Worm (Caenorhabditis elegans) whole organism, L1 larva: Measurements from ENCODE around the gene K10D11.3.

Experiments used
- fkh-4 ChIP-seq: sonication (generic microtip); optimal IDR thresholded peaks from 2 replicates; lab custom pipeline; 2016; ENCODE audit warnings: missing compliant biosample characterization, missing genetic modification characterization, borderline replicate concordance
- nhr-28 ChIP-seq: fragments of 150-350 bp; optimal IDR thresholded peaks from 2 replicates; lab custom pipeline; 2014; ENCODE audit warnings: missing biosample characterization, missing genetic modification characterization

DNA sequence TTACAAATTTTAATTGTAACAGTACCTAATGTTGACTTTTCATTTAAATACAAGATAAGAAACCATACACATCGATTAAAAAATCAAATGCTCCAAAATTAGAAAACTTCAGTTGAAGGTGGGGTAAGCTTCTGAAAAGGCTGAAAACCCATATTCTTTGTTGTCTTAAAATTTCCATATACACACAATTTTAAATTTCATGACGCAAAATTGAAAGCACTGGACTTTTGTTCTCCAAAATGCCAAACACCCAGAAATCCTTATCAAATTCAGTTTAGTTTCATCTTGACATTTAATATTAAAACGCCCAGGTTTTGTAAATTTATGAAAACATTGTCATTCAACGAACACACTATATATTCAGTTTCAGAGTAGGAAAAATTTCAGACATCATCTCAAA is 25.8 kb downstream of the K10D11.3 start, which contains the start of gene F55G11.7:
- TF ChIP-seq fkh-4 (tag; lab: Kevin White, UChicago): no peak
- no peak for TF ChIP-seq nhr-28 (tag; lab: Kevin White, UChicago)
